Worm (Caenorhabditis elegans) whole organism, L2 larva: ENCODE data around the gene Y116A8C.23.

Experiments
- fos-1 ChIP-seq: fragments of 150-350 bp; optimal IDR thresholded peaks from 2 replicates; lab custom pipeline; 2014; ENCODE audit warnings: missing biosample characterization, missing genetic modification characterization
- mdl-1 ChIP-seq, 2 experiments: fragments of 150-350 bp in 1 of 2; sonication (generic microtip) in 1 of 2; optimal IDR thresholded peaks; 2 replicates each; lab custom pipeline; 2017; ENCODE audit warnings: missing biosample characterization in 2 of 2, missing genetic modification characterization in 2 of 2
- nhr-11 ChIP-seq: fragments of 150-350 bp; optimal IDR thresholded peaks from 2 replicates; lab custom pipeline; 2014; ENCODE audit warnings: missing biosample characterization, missing genetic modification characterization
- skn-1 ChIP-seq: sonication (generic microtip); optimal IDR thresholded peaks from 2 replicates; lab custom pipeline; 2017; ENCODE audit warnings: missing biosample characterization, missing genetic modification characterization
- sma-9 ChIP-seq, 2 experiments: fragments of 150-350 bp in 1 of 2; sonication (generic microtip) in 1 of 2; optimal IDR thresholded peaks; 2 replicates each; lab custom pipeline; 2014 to 2016; ENCODE audit warnings: missing genetic modification characterization in 2 of 2, mild to moderate bottlenecking in 1 of 2, missing biosample characterization in 1 of 2, missing compliant biosample characterization in 1 of 2, missing genetic modification reagents in 1 of 2, moderate library complexity in 1 of 2
- ztf-11 ChIP-seq: sonication (generic microtip); optimal IDR thresholded peaks from 2 replicates; lab custom pipeline; 2017; ENCODE audit warnings: missing biosample characterization, missing genetic modification characterization

- TF ChIP-seq ztf-11 (tag; lab: Kevin White, UChicago) (no peak), skn-1 (no peak), mdl-1 (tag; optimal IDR thresholded peaks at IDR 0.05; lab: Kevin White, UChicago) (no peak), nhr-11 (tag; lab: Kevin White, UChicago) (no peak), fos-1 (tag; lab: Kevin White, UChicago) (no peak), sma-9 (GFP tag; optimal IDR thresholded peaks at IDR 0.05; lab: Kevin White, UChicago) (no peak), sma-9 (tag; optimal IDR thresholded peaks at IDR 0.05; lab: Kevin White, UChicago) (no peak)
Observed at ce11 chrIV:17048257-17048656, 5.1 kb upstream of the Y116A8C.23 start, which contains the start of gene athp-3.
